Fruit fly (Drosophila melanogaster): ENCODE results near the gene CG9393.

The CG9393 gene

DNA sequence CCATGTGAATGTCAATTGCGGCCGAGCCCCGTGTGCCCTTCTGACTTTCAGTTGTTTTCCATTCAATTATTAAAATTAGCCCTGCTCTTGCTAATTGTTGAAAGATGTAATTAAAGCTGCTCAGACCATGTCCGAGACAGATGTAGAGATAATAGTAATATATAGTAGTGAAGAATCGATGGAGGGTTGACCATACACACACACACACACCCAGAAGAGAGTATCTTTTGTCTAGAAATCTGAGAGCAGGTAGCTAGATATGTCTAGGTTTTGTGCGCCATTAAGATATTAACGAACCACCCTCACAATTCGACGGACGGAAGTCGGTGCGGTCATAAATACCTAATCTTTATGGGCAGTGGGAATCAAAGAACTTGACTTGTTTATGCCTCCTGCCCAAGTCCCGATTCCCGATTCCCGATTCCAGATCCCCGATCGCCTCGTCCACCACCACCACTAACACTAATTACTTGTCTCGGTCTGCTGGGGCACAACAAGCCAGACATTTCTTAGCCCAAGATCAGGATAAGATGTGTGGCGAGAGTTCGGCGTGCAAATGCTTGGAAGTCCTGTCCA is 41.1 kb upstream of the CG9393 start:
- TF ChIP-seq Dfd (GFP tag; optimal IDR thresholded peaks at IDR 0.05), result no peak
- TF ChIP-seq foxo (GFP tag; optimal IDR thresholded peaks at IDR 0.05), result no peak
- TF ChIP-seq Myc (optimal IDR thresholded peaks at IDR 0.05), result no peak
- TF ChIP-seq Hnf4 (GFP tag; optimal IDR thresholded peaks at IDR 0.05), result no peak
- no peak for TF ChIP-seq psq (GFP tag; optimal IDR thresholded peaks at IDR 0.05)
- no peak for TF ChIP-seq sv (GFP tag; optimal IDR thresholded peaks at IDR 0.05)
- no peak for TF ChIP-seq Sp1 (GFP tag; optimal IDR thresholded peaks at IDR 0.05)
- TF ChIP-seq h (GFP tag; optimal IDR thresholded peaks at IDR 0.05), result no peak
- no peak for TF ChIP-seq Rel (GFP tag; optimal IDR thresholded peaks at IDR 0.05)
- no peak for TF ChIP-seq Rel (tag; optimal IDR thresholded peaks at IDR 0.05)
- TF ChIP-seq Abd-B (GFP tag; optimal IDR thresholded peaks at IDR 0.05), result no peak
- TF ChIP-seq tai (GFP tag; optimal IDR thresholded peaks at IDR 0.05), result no peak

DNA sequence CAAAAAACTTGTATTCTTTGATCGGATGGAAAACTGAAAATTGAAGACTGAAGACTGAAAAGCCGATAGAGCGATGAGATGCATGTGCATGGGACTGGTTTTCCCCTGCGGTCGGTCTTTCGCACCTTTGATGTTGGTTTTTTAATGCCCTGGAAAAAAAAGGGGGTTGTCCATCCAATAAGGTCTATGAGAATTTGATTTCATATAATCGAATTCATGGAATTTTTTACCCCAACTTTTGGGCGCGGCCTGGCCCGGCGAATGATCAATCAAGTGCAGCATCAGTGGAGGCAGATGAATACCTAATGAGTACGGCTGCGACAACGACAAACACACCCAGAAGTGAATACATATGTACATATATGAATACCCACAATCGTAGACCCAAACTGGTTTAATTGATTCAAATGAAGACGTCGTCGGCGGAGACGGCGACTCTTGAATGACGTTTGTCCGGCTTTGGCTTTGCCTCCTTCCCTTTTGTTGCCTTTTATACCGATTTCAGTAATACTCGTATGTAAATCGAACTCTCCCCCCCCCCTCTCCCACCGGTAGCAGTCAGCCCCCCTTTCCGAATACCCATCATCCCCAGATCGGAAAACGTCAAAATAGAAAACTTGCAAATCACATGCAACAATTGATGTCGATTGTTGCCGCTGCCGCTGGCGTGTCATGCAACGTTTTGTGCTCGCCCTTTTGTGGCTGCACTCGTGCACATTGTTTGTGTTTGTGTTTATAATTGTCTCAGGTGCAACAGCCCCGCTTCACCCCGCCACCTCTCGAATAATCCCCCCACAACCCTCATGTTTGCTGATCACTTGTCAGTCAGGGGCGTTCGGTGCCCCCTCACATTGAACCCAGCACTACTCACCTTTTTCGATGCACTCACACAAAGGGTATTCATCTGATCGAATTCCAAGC is 39.8 kb upstream of the CG9393 start:
- TF ChIP-seq Sp1 (GFP tag; optimal IDR thresholded peaks at IDR 0.05) (no peak), HLH106 (tag; optimal IDR thresholded peaks at IDR 0.05) (no peak), GATAd (GFP tag; optimal IDR thresholded peaks at IDR 0.05) (no peak), Abd-B (GFP tag; optimal IDR thresholded peaks at IDR 0.05) (no peak), foxo (GFP tag; optimal IDR thresholded peaks at IDR 0.05) (no peak), rgr (GFP tag; optimal IDR thresholded peaks at IDR 0.05) (no peak), ey (GFP tag; optimal IDR thresholded peaks at IDR 0.05) (no peak), woc (GFP tag; optimal IDR thresholded peaks at IDR 0.05) (no peak), Dif (GFP tag; optimal IDR thresholded peaks at IDR 0.05; ENCODE audit: partially characterized antibody) (no peak), Hnf4 (GFP tag; optimal IDR thresholded peaks at IDR 0.05) (no peak), sv (GFP tag; optimal IDR thresholded peaks at IDR 0.05) (no peak), usp (GFP tag; optimal IDR thresholded peaks at IDR 0.05) (no peak), jim (GFP tag; optimal IDR thresholded peaks at IDR 0.05) (no peak), CG9705 (GFP tag; optimal IDR thresholded peaks at IDR 0.05) (no peak), Hr78 (GFP tag; optimal IDR thresholded peaks at IDR 0.05) (no peak)

DNA sequence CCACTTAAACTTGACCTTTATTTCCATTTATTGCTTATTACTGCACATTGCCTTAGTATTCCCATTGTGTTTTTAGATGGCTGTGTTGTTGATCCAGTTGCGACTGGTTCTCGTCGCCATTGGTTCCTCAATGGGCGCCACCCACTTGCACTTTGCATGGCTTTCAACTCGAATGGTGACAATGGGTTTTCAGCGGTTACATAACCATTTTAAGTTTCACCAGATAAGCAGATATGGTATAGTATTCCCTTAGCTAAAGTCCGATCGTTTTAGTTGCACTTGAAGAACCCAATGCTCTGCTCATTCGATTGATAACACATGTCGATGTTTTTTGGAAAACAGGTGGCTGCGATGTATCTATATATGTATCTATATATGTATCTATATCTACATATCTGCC is 38.5 kb upstream of the CG9393 start:
- peak; percentile 39 for TF ChIP-seq Hr83 (GFP tag; optimal IDR thresholded peaks at IDR 0.05; ENCODE audit: poor library complexity, severe bottlenecking)
- no peak for TF ChIP-seq CG32264 (GFP tag; optimal IDR thresholded peaks at IDR 0.05)
- TF ChIP-seq HLH106 (tag; optimal IDR thresholded peaks at IDR 0.05), result no peak

DNA sequence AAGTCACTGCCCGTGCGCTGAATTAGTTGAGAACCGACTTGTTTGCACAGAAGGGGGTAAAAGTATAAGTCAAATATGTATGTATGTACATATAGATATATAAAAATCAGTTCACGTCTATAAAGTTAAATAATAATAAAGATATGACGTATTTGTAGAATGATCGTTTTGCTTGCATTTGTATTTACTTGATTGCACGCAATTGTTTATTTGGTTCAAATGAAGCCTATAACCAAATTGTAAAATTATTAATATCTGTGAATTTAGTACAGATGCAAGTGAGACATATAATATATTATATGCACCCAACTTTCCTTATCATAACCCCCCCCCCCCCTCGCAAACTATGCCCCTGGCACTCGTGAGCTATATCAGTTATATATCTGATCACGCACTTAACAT is 37.1 kb upstream of the CG9393 start:
- TF ChIP-seq sage (GFP tag; optimal IDR thresholded peaks at IDR 0.05) (no peak), Mio (GFP tag; optimal IDR thresholded peaks at IDR 0.05) (no peak), OdsH (GFP tag; optimal IDR thresholded peaks at IDR 0.05) (peak; percentile 27), woc (GFP tag; optimal IDR thresholded peaks at IDR 0.05) (no peak), Sp1 (GFP tag; optimal IDR thresholded peaks at IDR 0.05) (peak; percentile 51), rgr (GFP tag; optimal IDR thresholded peaks at IDR 0.05) (peak; percentile 20), h (GFP tag; optimal IDR thresholded peaks at IDR 0.05) (peak; percentile 31), psq (GFP tag; optimal IDR thresholded peaks at IDR 0.05) (peak; percentile 30), br (GFP tag; optimal IDR thresholded peaks at IDR 0.05) (no peak), foxo (GFP tag; optimal IDR thresholded peaks at IDR 0.05) (peak in 1 of 2 experiments; percentile 41), HLH106 (tag; optimal IDR thresholded peaks at IDR 0.05) (no peak)

DNA sequence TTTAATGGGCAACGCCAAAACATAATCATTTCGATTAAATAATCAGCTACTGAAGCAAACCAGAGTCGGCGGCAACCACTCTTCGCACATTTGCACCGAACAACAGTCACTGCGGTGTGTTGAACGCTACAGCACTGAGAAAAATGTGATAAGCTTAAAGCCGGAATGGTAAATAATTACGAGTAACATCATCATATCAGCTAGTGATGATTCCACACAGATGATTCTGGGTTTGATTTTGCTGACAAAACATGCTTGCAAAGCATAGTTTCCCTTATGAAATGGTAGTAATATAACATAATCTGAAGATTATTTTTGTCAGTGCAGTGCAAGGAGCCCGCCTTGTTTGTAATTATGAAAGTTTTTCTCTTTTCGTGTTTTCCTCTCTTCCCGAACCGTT is 34.6 kb upstream of the CG9393 start:
- no peak for TF ChIP-seq usp (GFP tag; optimal IDR thresholded peaks at IDR 0.05)
- peak; percentile 41 for TF ChIP-seq Sp1 (GFP tag; optimal IDR thresholded peaks at IDR 0.05)
- peak; percentile 42 for TF ChIP-seq psq (GFP tag; optimal IDR thresholded peaks at IDR 0.05)
- no peak for TF ChIP-seq GATAd (GFP tag; optimal IDR thresholded peaks at IDR 0.05)
- peak; percentile 50 for TF ChIP-seq rgr (GFP tag; optimal IDR thresholded peaks at IDR 0.05)
- TF ChIP-seq HLH106 (tag; optimal IDR thresholded peaks at IDR 0.05), result peak; percentile 55
- TF ChIP-seq CG9705 (GFP tag; optimal IDR thresholded peaks at IDR 0.05), result no peak
- TF ChIP-seq lola (GFP tag; optimal IDR thresholded peaks at IDR 0.05), result no peak
- TF ChIP-seq sage (GFP tag; optimal IDR thresholded peaks at IDR 0.05), result no peak
- no peak for TF ChIP-seq pan (optimal IDR thresholded peaks at IDR 0.05)
- peak; percentile 53 for TF ChIP-seq ey (GFP tag; optimal IDR thresholded peaks at IDR 0.05)
- no peak for TF ChIP-seq Rel (GFP tag; optimal IDR thresholded peaks at IDR 0.05)
- TF ChIP-seq Rel (tag; optimal IDR thresholded peaks at IDR 0.05), result no peak
- peak in 1 of 2 experiments; percentile 70 for TF ChIP-seq foxo (GFP tag; optimal IDR thresholded peaks at IDR 0.05)
- TF ChIP-seq OdsH (GFP tag; optimal IDR thresholded peaks at IDR 0.05), result peak; percentile 29
- TF ChIP-seq Hr83 (GFP tag; optimal IDR thresholded peaks at IDR 0.05; ENCODE audit: poor library complexity, severe bottlenecking), result no peak
- TF ChIP-seq tai (GFP tag; optimal IDR thresholded peaks at IDR 0.05), result no peak
- peak; percentile 21 for TF ChIP-seq dmrt93B (GFP tag; optimal IDR thresholded peaks at IDR 0.05)
- TF ChIP-seq h (GFP tag; optimal IDR thresholded peaks at IDR 0.05), result peak; percentile 65
- no peak for TF ChIP-seq jim (GFP tag; optimal IDR thresholded peaks at IDR 0.05)
- TF ChIP-seq dsf (GFP tag; optimal IDR thresholded peaks at IDR 0.05; ENCODE audit: borderline replicate concordance), result no peak
- no peak for TF ChIP-seq woc (GFP tag; optimal IDR thresholded peaks at IDR 0.05)
- peak; percentile 59 for TF ChIP-seq br (GFP tag; optimal IDR thresholded peaks at IDR 0.05)
- TF ChIP-seq CrebA (GFP tag; optimal IDR thresholded peaks at IDR 0.05; ENCODE audit: borderline replicate concordance), result no peak
- no peak for TF ChIP-seq Vsx2 (GFP tag; optimal IDR thresholded peaks at IDR 0.05; ENCODE audit: partially characterized antibody)
- no peak for TF ChIP-seq CG32264 (GFP tag; optimal IDR thresholded peaks at IDR 0.05)
- peak; percentile 52 for TF ChIP-seq fru (GFP tag; optimal IDR thresholded peaks at IDR 0.05)
- TF ChIP-seq Hnf4 (GFP tag; optimal IDR thresholded peaks at IDR 0.05), result peak; percentile 24
